Worm (Caenorhabditis elegans) whole organism, young adult: ENCODE data around the gene K01H12.4.

Experiments used
- ZK185.1 ChIP-seq: sonication (generic microtip); optimal IDR thresholded peaks from 2 replicates; lab custom pipeline; 2016; ENCODE audit warnings: mild to moderate bottlenecking, missing genetic modification characterization, missing compliant biosample characterization; ENCODE audit not compliant: poor library complexity, severe bottlenecking
- atf-7 ChIP-seq: sonication (generic microtip); optimal IDR thresholded peaks from 2 replicates; lab custom pipeline; 2017; ENCODE audit warnings: mild to moderate bottlenecking, missing genetic modification characterization, missing compliant biosample characterization
- him-1 ChIP-seq: sonication (generic microtip); optimal IDR thresholded peaks from 2 replicates; lab custom pipeline; 2016; ENCODE audit warnings: missing genotype, missing genetic modification reagents, missing genetic modification characterization, missing compliant biosample characterization

ce11 chrIV:9709205-9709604 is 3.7 kb upstream of the K01H12.4 start, which contains the start of gene ant-1.3:
- no peak for TF ChIP-seq ZK185.1
- no peak for TF ChIP-seq him-1 (tag; lab: Kevin White, UChicago)
- TF ChIP-seq atf-7 (tag; lab: Kevin White, UChicago), result no peak
